Worm (Caenorhabditis elegans): ENCODE results near the gene slc-17.2.

ce11 chrIII:9413340-9413739 is 23.4 kb upstream of the slc-17.2 start, which contains the start of gene T26G10.3:
- no peak for TF ChIP-seq nhr-77 (tag; optimal IDR thresholded peaks at IDR 0.05)
- no peak for TF ChIP-seq R02D3.7 (tag; optimal IDR thresholded peaks at IDR 0.05)
- no peak for TF ChIP-seq elt-3 (tag; optimal IDR thresholded peaks at IDR 0.05)

All from whole organism, L2 larva.